Fruit fly (Drosophila melanogaster) whole organism, embryonic: ENCODE data around the gene CG15336.

Experiments
- CG10147 ChIP-seq: fragments of 200-800 bp; sonication (Bioruptor generic); optimal IDR thresholded peaks from 2 replicates; lab custom pipeline; 2019; ENCODE audit warnings: missing biosample characterization, mild to moderate bottlenecking, missing genetic modification characterization, moderate library complexity
- CG12942 ChIP-seq: fragments of 200-800 bp; sonication (Bioruptor generic); optimal IDR thresholded peaks from 3 replicates; lab custom pipeline; 2016; ENCODE audit warnings: missing biosample characterization, missing genetic modification characterization
- CG16863 ChIP-seq: fragments of 200-800 bp; sonication (Bioruptor generic); optimal IDR thresholded peaks from 3 replicates; lab custom pipeline; 2016; ENCODE audit warnings: missing biosample characterization, missing genetic modification characterization
- CG2202 ChIP-seq: fragments of 200-800 bp; sonication (Bioruptor generic); optimal IDR thresholded peaks from 2 replicates; lab custom pipeline; 2018; ENCODE audit warnings: missing biosample characterization, mild to moderate bottlenecking, missing genetic modification characterization
- CG9932 ChIP-seq: fragments of 200-800 bp; sonication (Bioruptor generic); IDR thresholded peaks from 2 replicates; pipeline ENCODE4 v1.3.6; 2022; ENCODE audit warnings: missing biosample characterization, missing genetic modification characterization
- Gug ChIP-seq: fragments of 200-800 bp; sonication (Bioruptor generic); IDR thresholded peaks from 4 replicates; pipeline ENCODE4 v1.3.6; 2022; ENCODE audit warnings: missing biosample characterization, missing genetic modification characterization
- ap ChIP-seq: fragments of 200-800 bp; sonication (Bioruptor generic); IDR thresholded peaks from 2 replicates; pipeline ENCODE4 v1.3.6; 2022; ENCODE audit warnings: missing biosample characterization, missing genetic modification characterization
- dysf ChIP-seq: fragments of 200-800 bp; sonication (Bioruptor generic); IDR thresholded peaks from 3 replicates; pipeline ENCODE4 v1.3.6; 2022; ENCODE audit warnings: missing biosample characterization, missing genetic modification characterization
- h ChIP-seq: fragments of >200 bp; optimal IDR thresholded peaks from 2 replicates; lab custom pipeline; 2017
- phol ChIP-seq: fragments of 200-800 bp; sonication (Bioruptor generic); optimal IDR thresholded peaks from 3 replicates; lab custom pipeline; 2018; ENCODE audit warnings: missing biosample characterization, mild to moderate bottlenecking, missing genetic modification characterization, moderate library complexity
- row ChIP-seq: fragments of 200-800 bp; sonication (Bioruptor generic); IDR thresholded peaks from 3 replicates; pipeline ENCODE4 v1.3.6; 2022; ENCODE audit warnings: missing biosample characterization, missing genetic modification characterization

dm6 chrX:8159754-8160153 lies 12.0 kb downstream of the CG15336 start, which contains the start of gene CG15337:
- TF ChIP-seq CG9932 (GFP tag; lab: Robert Waterston, UW): no peak
- TF ChIP-seq Gug (GFP tag; lab: Robert Waterston, UW): no peak
- TF ChIP-seq dysf: no peak
- no peak for TF ChIP-seq phol (tag; lab: Kevin White, UChicago)
- no peak for TF ChIP-seq row (GFP tag; lab: Robert Waterston, UW)
- TF ChIP-seq CG2202 (tag; lab: Kevin White, UChicago): no peak
- no peak for TF ChIP-seq CG16863 (GFP tag; lab: Kevin White, UChicago)
- TF ChIP-seq CG10147 (GFP tag; lab: Kevin White, UChicago): no peak
- TF ChIP-seq h (lab: Kevin White, UChicago): no peak
- TF ChIP-seq CG12942 (GFP tag; lab: Kevin White, UChicago): no peak
- no peak for TF ChIP-seq ap (GFP tag; lab: Robert Waterston, UW)
